Worm (Caenorhabditis elegans) whole organism, young adult: ENCODE measurements around the gene vps-37.

ENCODE experiments used
- F57A8.1 ChIP-seq: fragments of 200-800 bp; sonication (Bioruptor generic); optimal IDR thresholded peaks from 2 replicates; lab custom pipeline; 2018; ENCODE audit warnings: mild to moderate bottlenecking, missing genetic modification characterization, moderate library complexity, missing compliant biosample characterization
- Y79H2A.3 ChIP-seq: fragments of 200-800 bp; sonication (Bioruptor generic); conservative IDR thresholded peaks from 2 replicates; pipeline ENCODE4 v1.3.6; 2022; ENCODE audit warnings: missing genetic modification reagents, missing genetic modification characterization, missing compliant biosample characterization
- die-1 ChIP-seq: sonication (generic microtip); optimal IDR thresholded peaks from 2 replicates; lab custom pipeline; 2016; ENCODE audit warnings: missing genotype, mild to moderate bottlenecking, missing genetic modification characterization, missing compliant biosample characterization
- pha-4 ChIP-seq: fragments of 150-350 bp; sonication (generic microtip); optimal IDR thresholded peaks from 2 replicates; lab custom pipeline; 2014; ENCODE audit warnings: missing biosample characterization, missing genetic modification reagents, missing genetic modification characterization
- somi-1 ChIP-seq: fragments of 200-800 bp; sonication (Bioruptor generic); optimal IDR thresholded peaks from 2 replicates; lab custom pipeline; 2018; ENCODE audit warnings: mild to moderate bottlenecking, missing genetic modification characterization, missing compliant biosample characterization

- no peak for TF ChIP-seq die-1 (tag; lab: Kevin White, UChicago)
- no peak for TF ChIP-seq Y79H2A.3 (GFP tag; lab: Robert Waterston, UW)
- TF ChIP-seq F57A8.1 (GFP tag; lab: Kevin White, UChicago): no peak
- TF ChIP-seq pha-4 (tag; lab: Kevin White, UChicago): no peak
- TF ChIP-seq somi-1 (GFP tag; lab: Kevin White, UChicago): no peak
Observed at ce11 chrV:5558590-5558989, 33.9 kb upstream of the vps-37 start, which contains the start of gene glb-5.
